Worm (Caenorhabditis elegans) whole organism, mixed stage, embryonic: ENCODE measurements around the gene T28A11.25.

Experiments used
- M03D4.4 ChIP-seq: sonication (generic microtip); optimal IDR thresholded peaks from 2 replicates; lab custom pipeline; 2017; ENCODE audit warnings: mild to moderate bottlenecking, missing genetic modification characterization, missing compliant biosample characterization
- bed-3 ChIP-seq: fragments of 200-800 bp; sonication (Bioruptor generic); optimal IDR thresholded peaks from 3 replicates; lab custom pipeline; 2018; ENCODE audit warnings: mild to moderate bottlenecking, missing genetic modification characterization, moderate library complexity, missing compliant biosample characterization
- blmp-1 ChIP-seq: fragments of 150-350 bp; optimal IDR thresholded peaks from 2 replicates; lab custom pipeline; 2014; ENCODE audit warnings: missing biosample characterization, missing genetic modification characterization
- ceh-39 ChIP-seq: fragments of 150-350 bp; optimal IDR thresholded peaks from 2 replicates; lab custom pipeline; 2014; ENCODE audit warnings: missing biosample characterization, missing genetic modification characterization
- ceh-43 ChIP-seq: fragments of 200-800 bp; sonication (Bioruptor generic); optimal IDR thresholded peaks from 2 replicates; lab custom pipeline; 2018; ENCODE audit warnings: mild to moderate bottlenecking, missing genetic modification characterization, moderate library complexity, missing compliant biosample characterization
- ceh-83 ChIP-seq: fragments of 200-800 bp; sonication (Bioruptor generic); optimal IDR thresholded peaks from 2 replicates; lab custom pipeline; 2018; ENCODE audit warnings: mild to moderate bottlenecking, missing genetic modification characterization, missing compliant biosample characterization
- cnd-1 ChIP-seq: fragments of 200-800 bp; sonication (Bioruptor generic); optimal IDR thresholded peaks from 2 replicates; lab custom pipeline; 2018; ENCODE audit warnings: mild to moderate bottlenecking, missing genetic modification characterization, missing compliant biosample characterization
- elt-1 ChIP-seq: sonication (generic microtip); optimal IDR thresholded peaks from 2 replicates; lab custom pipeline; 2017; ENCODE audit warnings: missing genetic modification characterization, mild to moderate bottlenecking, missing compliant biosample characterization, antibody characterized with exemption, moderate library complexity, borderline replicate concordance; ENCODE audit not compliant: insufficient read depth
- elt-3 ChIP-seq: fragments of 150-350 bp; optimal IDR thresholded peaks from 2 replicates; lab custom pipeline; 2014; ENCODE audit warnings: missing biosample characterization, missing genetic modification characterization
- flh-1 ChIP-seq: fragments of 200-800 bp; sonication (Bioruptor generic); optimal IDR thresholded peaks from 2 replicates; lab custom pipeline; 2018; ENCODE audit warnings: mild to moderate bottlenecking, missing genetic modification characterization, moderate library complexity, missing compliant biosample characterization
- ham-2 ChIP-seq: fragments of 200-800 bp; sonication (Bioruptor generic); optimal IDR thresholded peaks from 2 replicates; lab custom pipeline; 2018; ENCODE audit warnings: mild to moderate bottlenecking, missing genetic modification characterization, missing compliant biosample characterization
- hlh-1 ChIP-seq: fragments of 150-350 bp; optimal IDR thresholded peaks from 2 replicates; lab custom pipeline; 2014; ENCODE audit warnings: missing biosample characterization, missing genetic modification reagents, missing genetic modification characterization
- lin-13 ChIP-seq: fragments of 150-350 bp; optimal IDR thresholded peaks from 2 replicates; lab custom pipeline; 2014; ENCODE audit warnings: missing biosample characterization, missing genetic modification characterization
- lin-32 ChIP-seq: fragments of 200-800 bp; sonication (Bioruptor generic); optimal IDR thresholded peaks from 2 replicates; lab custom pipeline; 2018; ENCODE audit warnings: mild to moderate bottlenecking, missing genetic modification characterization, missing compliant biosample characterization
- mab-5 ChIP-seq: fragments of 150-350 bp; optimal IDR thresholded peaks from 2 replicates; lab custom pipeline; 2014; ENCODE audit warnings: missing biosample characterization, missing genetic modification characterization
- mep-1 ChIP-seq: fragments of 150-350 bp; optimal IDR thresholded peaks from 2 replicates; lab custom pipeline; 2017; ENCODE audit warnings: missing biosample characterization, missing genetic modification reagents, missing genetic modification characterization, inconsistent platforms
- mls-2 ChIP-seq: sonication (generic microtip); optimal IDR thresholded peaks from 2 replicates; lab custom pipeline; 2016; ENCODE audit warnings: mild to moderate bottlenecking, missing genetic modification characterization, moderate library complexity, missing compliant biosample characterization
- nhr-12 ChIP-seq: fragments of 150-350 bp; optimal IDR thresholded peaks from 2 replicates; lab custom pipeline; 2014; ENCODE audit warnings: missing biosample characterization, missing genetic modification characterization
- nhr-237 ChIP-seq: fragments of 150-350 bp; optimal IDR thresholded peaks from 2 replicates; lab custom pipeline; 2014; ENCODE audit warnings: missing biosample characterization, missing genetic modification characterization
- nhr-28 ChIP-seq: fragments of 150-350 bp; optimal IDR thresholded peaks from 2 replicates; lab custom pipeline; 2014; ENCODE audit warnings: missing biosample characterization, missing genetic modification characterization
- nhr-76 ChIP-seq: sonication (generic microtip); optimal IDR thresholded peaks from 2 replicates; lab custom pipeline; 2017; ENCODE audit warnings: missing biosample characterization, missing genetic modification characterization
- pha-4 ChIP-seq: fragments of 150-350 bp; optimal IDR thresholded peaks from 2 replicates; lab custom pipeline; 2018; ENCODE audit warnings: missing biosample characterization, missing genetic modification reagents, missing genetic modification characterization
- sem-2 ChIP-seq: fragments of 200-800 bp; sonication (Bioruptor generic); optimal IDR thresholded peaks from 2 replicates; lab custom pipeline; 2018; ENCODE audit warnings: mild to moderate bottlenecking, missing genetic modification characterization, missing compliant biosample characterization
- snpc-4 ChIP-seq: fragments of 150-350 bp; optimal IDR thresholded peaks from 2 replicates; lab custom pipeline; 2014; ENCODE audit warnings: missing biosample characterization, missing genetic modification characterization
- sptf-1 ChIP-seq: sonication (generic microtip); optimal IDR thresholded peaks from 2 replicates; lab custom pipeline; 2017; ENCODE audit warnings: mild to moderate bottlenecking, missing genetic modification characterization, moderate library complexity, missing compliant biosample characterization
- unc-39 ChIP-seq: fragments of 150-350 bp; optimal IDR thresholded peaks from 2 replicates; lab custom pipeline; 2014; ENCODE audit warnings: missing biosample characterization, missing genetic modification characterization
- unc-62 ChIP-seq: fragments of 150-350 bp; optimal IDR thresholded peaks from 2 replicates; lab custom pipeline; 2014; ENCODE audit warnings: missing biosample characterization, missing genetic modification reagents, missing genetic modification characterization
- zip-8 ChIP-seq: fragments of 150-350 bp; optimal IDR thresholded peaks from 2 replicates; lab custom pipeline; 2014; ENCODE audit warnings: missing biosample characterization, missing genetic modification characterization
- ztf-11 ChIP-seq: fragments of 150-350 bp; optimal IDR thresholded peaks from 2 replicates; lab custom pipeline; 2014; ENCODE audit warnings: missing biosample characterization, missing genetic modification characterization

The T28A11.25 gene

ce11 chrV:3273577-3274100 lies 8.0 kb upstream of the T28A11.25 start, which contains the start of gene T28A11.4:
Gene T28A11.4, plus strand, starts transcription at chrV:3274050.
- TF ChIP-seq ceh-39 (tag; lab: Kevin White, UChicago) (no peak), ztf-11 (tag; lab: Kevin White, UChicago) (no peak), nhr-12 (tag; lab: Kevin White, UChicago) (no peak), hlh-1 (tag; lab: Kevin White, UChicago) (no peak), elt-1 (tag; lab: Kevin White, UChicago) (no peak), pha-4 (tag; lab: Kevin White, UChicago) (no peak), sptf-1 (tag; lab: Kevin White, UChicago) (no peak), cnd-1 (tag; lab: Kevin White, UChicago) (no peak), nhr-28 (tag; lab: Kevin White, UChicago) (no peak), ham-2 (no peak), nhr-237 (tag; lab: Kevin White, UChicago) (no peak), ceh-43 (GFP tag; lab: Kevin White, UChicago) (no peak)

ce11 chrV:3275033-3275432 lies 6.6 kb upstream of the T28A11.25 start, which contains the start of gene T28A11.3:
Gene T28A11.3, plus strand, starts transcription at chrV:3275333.
- TF ChIP-seq unc-39 (tag; lab: Kevin White, UChicago) (no peak), ham-2 (no peak), bed-3 (GFP tag; lab: Kevin White, UChicago) (no peak), M03D4.4 (tag; lab: Kevin White, UChicago) (no peak), cnd-1 (tag; lab: Kevin White, UChicago) (no peak), ceh-43 (GFP tag; lab: Kevin White, UChicago) (no peak), blmp-1 (no peak), lin-32 (GFP tag; lab: Kevin White, UChicago) (no peak), snpc-4 (tag; lab: Kevin White, UChicago) (no peak)

ce11 chrV:3276184-3276583 lies 5.4 kb upstream of the T28A11.25 start:
- TF ChIP-seq unc-62 (no peak), flh-1 (GFP tag; lab: Kevin White, UChicago) (no peak), nhr-76 (no peak), mls-2 (tag; lab: Kevin White, UChicago) (no peak), ztf-11 (tag; lab: Kevin White, UChicago) (no peak), cnd-1 (tag; lab: Kevin White, UChicago) (no peak), mep-1 (no peak), sem-2 (GFP tag; lab: Kevin White, UChicago) (no peak), elt-3 (tag; lab: Kevin White, UChicago) (no peak), lin-13 (tag; lab: Kevin White, UChicago) (no peak), unc-39 (tag; lab: Kevin White, UChicago) (no peak), nhr-28 (tag; lab: Kevin White, UChicago) (no peak), hlh-1 (tag; lab: Kevin White, UChicago) (no peak), ceh-83 (GFP tag; lab: Kevin White, UChicago) (no peak)
- TF ChIP-seq, all 35 proteins: peak for 0

- TF ChIP-seq zip-8 = no peak
- TF ChIP-seq snpc-4 (tag; lab: Kevin White, UChicago) = no peak
- TF ChIP-seq elt-3 (tag; lab: Kevin White, UChicago) = no peak
- TF ChIP-seq unc-39 (tag; lab: Kevin White, UChicago) = no peak
- no peak for TF ChIP-seq flh-1 (GFP tag; lab: Kevin White, UChicago)
- no peak for TF ChIP-seq mls-2 (tag; lab: Kevin White, UChicago)
- TF ChIP-seq mep-1 = no peak
- no peak for TF ChIP-seq nhr-237 (tag; lab: Kevin White, UChicago)
- no peak for TF ChIP-seq mab-5 (tag; lab: Kevin White, UChicago)
- TF ChIP-seq lin-13 (tag; lab: Kevin White, UChicago) = no peak
- TF ChIP-seq sem-2 (GFP tag; lab: Kevin White, UChicago) = no peak
- TF ChIP-seq ham-2 = no peak
- TF ChIP-seq, all 35 proteins: peak for 0
These were observed 3.5 kb upstream of the T28A11.25 start, which contains the start of gene fbxa-64 for ce11 chrV:3278101-3278639. Gene fbxa-64, minus strand, starts transcription at chrV:3278151.

DNA sequence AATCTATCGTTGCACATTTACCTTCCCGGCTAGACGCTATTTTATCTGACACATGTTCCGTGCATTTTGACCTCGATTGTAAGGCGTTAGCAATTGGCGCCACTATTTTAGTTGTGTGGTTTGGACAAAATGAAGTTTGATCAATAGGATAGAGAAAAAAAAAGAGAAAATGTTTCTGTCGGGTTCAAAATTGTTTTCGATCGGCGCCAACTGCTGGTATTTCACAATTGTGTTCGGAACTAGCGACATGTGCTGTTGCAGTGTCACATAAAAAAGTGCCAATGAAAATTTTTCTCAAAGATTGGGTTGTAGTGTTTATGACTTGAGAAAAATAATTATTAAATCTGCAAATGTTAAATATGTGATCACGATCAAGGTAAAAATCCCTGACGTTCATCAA lies 2.5 kb upstream of the T28A11.25 start:
- no peak for TF ChIP-seq elt-1 (tag; lab: Kevin White, UChicago)
